Worm (Caenorhabditis elegans) whole organism, L3 larva: ENCODE results near the gene F41F3.1.

Source experiments
- ama-1 ChIP-seq: fragments of 150-350 bp; optimal IDR thresholded peaks from 2 replicates; lab custom pipeline; 2018
- daf-12 ChIP-seq: fragments of 150-350 bp; optimal IDR thresholded peaks from 2 replicates; lab custom pipeline; 2014; ENCODE audit warnings: missing biosample characterization, missing genetic modification reagents, missing genetic modification characterization
- eor-1 ChIP-seq, 2 experiments: fragments of 150-350 bp; optimal IDR thresholded peaks; 2 replicates each; lab custom pipeline; 2014 to 2018; ENCODE audit warnings: missing biosample characterization in 2 of 2, missing genetic modification characterization in 2 of 2
- lin-39 ChIP-seq: fragments of 150-350 bp; optimal IDR thresholded peaks from 2 replicates; lab custom pipeline; 2018; ENCODE audit warnings: missing biosample characterization, missing genetic modification reagents, missing genetic modification characterization
- nhr-25 ChIP-seq: sonication (generic microtip); optimal IDR thresholded peaks from 2 replicates; lab custom pipeline; 2017; ENCODE audit warnings: missing biosample characterization, missing genetic modification characterization
- snpc-4 ChIP-seq: fragments of 150-350 bp; optimal IDR thresholded peaks from 2 replicates; lab custom pipeline; 2014; ENCODE audit warnings: missing biosample characterization, missing genetic modification characterization

DNA sequence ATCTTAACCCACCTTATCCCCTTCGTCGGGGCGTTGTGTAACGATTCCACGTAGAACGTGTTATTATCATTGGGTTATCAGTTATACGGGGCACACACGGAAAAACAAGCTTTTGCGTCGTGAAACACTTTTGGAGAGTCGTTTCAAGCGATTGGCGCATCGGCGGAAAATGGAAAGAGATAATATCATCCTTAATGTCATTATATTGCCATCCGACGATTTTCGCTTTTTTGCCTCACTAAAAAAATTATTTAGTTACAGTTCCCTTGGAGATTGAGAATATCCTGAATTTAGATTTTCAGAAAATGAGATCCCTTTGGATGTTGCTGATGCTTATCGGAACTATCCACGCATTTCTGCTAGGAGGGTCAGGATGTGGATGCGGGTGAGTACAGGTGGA lies 5.8 kb upstream of the F41F3.1 start, which contains the start of gene F41F3.8:
- TF ChIP-seq nhr-25 (tag; lab: Kevin White, UChicago) (no peak), ama-1 (lab: Kevin White, UChicago) (no peak), lin-39 (tag; lab: Kevin White, UChicago) (no peak), snpc-4 (tag; lab: Kevin White, UChicago) (no peak), daf-12 (tag; lab: Kevin White, UChicago) (no peak), eor-1 (tag; optimal IDR thresholded peaks at IDR 0.05; lab: Kevin White, UChicago) (no peak)
